Worm (Caenorhabditis elegans): ENCODE results near the gene sqst-1.

- no peak for TF ChIP-seq him-1 (tag; optimal IDR thresholded peaks at IDR 0.05)
- TF ChIP-seq W03F9.2 (tag; optimal IDR thresholded peaks at IDR 0.05) = no peak
These were observed 51.0 kb downstream of the sqst-1 start, which contains the start of gene rbm-34 for ce11 chrIV:12085120-12085519.
